Worm (Caenorhabditis elegans) whole organism, young adult: ENCODE data around the gene srh-73.

ENCODE experiments used
- ceh-40 ChIP-seq: fragments of 200-800 bp; sonication (Bioruptor generic); IDR thresholded peaks from 2 replicates; pipeline ENCODE4 v1.3.6; 2022; ENCODE audit warnings: missing genetic modification characterization, missing compliant biosample characterization
- egl-44 ChIP-seq: fragments of 200-800 bp; sonication (Bioruptor generic); IDR thresholded peaks from 2 replicates; pipeline ENCODE4 v1.3.6; 2022; ENCODE audit warnings: missing genetic modification reagents, missing genetic modification characterization, missing compliant biosample characterization
- nhr-27 ChIP-seq: fragments of 200-800 bp; sonication (Bioruptor generic); optimal IDR thresholded peaks from 2 replicates; lab custom pipeline; 2018; ENCODE audit warnings: mild to moderate bottlenecking, missing genetic modification characterization, moderate library complexity, missing compliant biosample characterization
- pha-4 ChIP-seq: fragments of 150-350 bp; sonication (generic microtip); optimal IDR thresholded peaks from 2 replicates; lab custom pipeline; 2014; ENCODE audit warnings: missing biosample characterization, missing genetic modification reagents, missing genetic modification characterization

DNA sequence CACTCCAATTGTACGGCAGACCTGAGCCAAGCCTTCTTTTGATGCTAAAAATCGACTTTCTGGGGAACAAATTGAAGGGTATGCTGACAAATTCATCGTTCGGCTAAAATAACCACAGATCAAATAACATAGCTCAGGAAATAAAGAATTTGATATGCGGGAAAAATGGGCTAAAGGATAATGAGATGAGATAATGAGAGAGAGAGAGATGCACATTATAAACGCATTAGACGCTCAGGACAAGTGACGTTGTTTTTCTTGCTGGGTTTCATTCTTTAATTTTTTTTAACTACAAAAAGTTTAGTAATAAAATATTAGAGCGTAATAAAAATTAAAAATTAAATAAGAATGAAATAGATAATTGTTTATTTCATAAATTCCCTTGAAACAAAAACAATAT is 2.7 kb downstream of the srh-73 start, which contains the start of gene srh-69:
- TF ChIP-seq pha-4: no peak
- no peak for TF ChIP-seq nhr-27 (tag; lab: Kevin White, UChicago)
- TF ChIP-seq ceh-40 (GFP tag; lab: Robert Waterston, UW): no peak
- no peak for TF ChIP-seq egl-44 (GFP tag; lab: Robert Waterston, UW)
